Worm (Caenorhabditis elegans) whole organism, L4 larva: ENCODE results near the gene Y51H4A.8.

ENCODE experiments used
- ama-1 ChIP-seq: fragments of 150-350 bp; optimal IDR thresholded peaks from 2 replicates; lab custom pipeline; 2014; ENCODE audit warnings: inconsistent platforms, mixed read lengths
- dpl-1 ChIP-seq: fragments of 150-350 bp; optimal IDR thresholded peaks from 2 replicates; lab custom pipeline; 2014; ENCODE audit warnings: missing biosample characterization, missing genetic modification reagents, missing genetic modification characterization
- lsy-2 ChIP-seq, 2 experiments: fragments of 150-350 bp in 1 of 2; sonication (generic microtip) in 1 of 2; optimal IDR thresholded peaks; 2 replicates each; lab custom pipeline; 2014 to 2017; ENCODE audit warnings: missing biosample characterization in 2 of 2, missing genetic modification characterization in 2 of 2
- mep-1 ChIP-seq: fragments of 150-350 bp; sonication (generic microtip); optimal IDR thresholded peaks from 3 replicates; lab custom pipeline; 2014; ENCODE audit warnings: missing biosample characterization, missing genetic modification characterization
- vab-7 ChIP-seq: fragments of 200-800 bp; sonication (Bioruptor generic); IDR thresholded peaks from 2 replicates; pipeline ENCODE4 v1.3.6; 2022; ENCODE audit warnings: missing genetic modification reagents, missing genetic modification characterization, missing compliant biosample characterization

ce11 chrIV:16528375-16528774 lies 50.0 kb downstream of the Y51H4A.8 start, which contains the start of gene Y51H4A.937:
- TF ChIP-seq lsy-2 (tag; optimal IDR thresholded peaks at IDR 0.05; lab: Kevin White, UChicago) (no peak), mep-1 (tag; lab: Kevin White, UChicago) (no peak), ama-1 (lab: Kevin White, UChicago) (no peak), dpl-1 (GFP tag; lab: Kevin White, UChicago) (no peak), vab-7 (no peak)
